Fruit fly (Drosophila melanogaster): ENCODE measurements around the gene Irk3.

Gene Irk3

dm6 chr2L:18665952-18666606 lies 47.5 kb downstream of the Irk3 start (continued):
- TF ChIP-seq Usf (GFP tag; optimal IDR thresholded peaks at IDR 0.05): no peak
- peak; percentile 20 for TF ChIP-seq Mes4 (GFP tag; optimal IDR thresholded peaks at IDR 0.05)
- no peak for TF ChIP-seq twi (tag; optimal IDR thresholded peaks at IDR 0.05)
- peak; percentile 13 for TF ChIP-seq gfzf (GFP tag; optimal IDR thresholded peaks at IDR 0.05)
- TF ChIP-seq YL-1 (GFP tag; optimal IDR thresholded peaks at IDR 0.05): no peak
- TF ChIP-seq CG1792 (GFP tag; optimal IDR thresholded peaks at IDR 0.05): peak; percentile 19
- no peak for TF ChIP-seq Atf3 (GFP tag; optimal IDR thresholded peaks at IDR 0.05)
- TF ChIP-seq CG31365 (tag; optimal IDR thresholded peaks at IDR 0.05): peak; percentile 8
- no peak for TF ChIP-seq tup (GFP tag; optimal IDR thresholded peaks at IDR 0.05)
- TF ChIP-seq CG15696 (tag; optimal IDR thresholded peaks at IDR 0.05): peak; percentile 52
- peak; percentile 12; the same call in 1 of the 3 replicates for TF ChIP-seq CG6791 (GFP tag; IDR thresholded peaks at IDR 0.05; ENCODE audit: partially characterized antibody)
- peak; percentile 85 for TF ChIP-seq Myb (GFP tag; optimal IDR thresholded peaks at IDR 0.05)
- no peak for TF ChIP-seq CG10274 (GFP tag; optimal IDR thresholded peaks at IDR 0.05)
- peak; percentile 48 for TF ChIP-seq mam (GFP tag; optimal IDR thresholded peaks at IDR 0.05)
- TF ChIP-seq CG17328 (GFP tag; IDR thresholded peaks at IDR 0.05): no peak
- no peak for TF ChIP-seq CG11398 (GFP tag; optimal IDR thresholded peaks at IDR 0.05)
- no peak for TF ChIP-seq CG30431 (GFP tag; optimal IDR thresholded peaks at IDR 0.05)
- peak; percentile 95 for TF ChIP-seq CG2199 (GFP tag; IDR thresholded peaks at IDR 0.05)
- peak; percentile 4 for TF ChIP-seq CG13123 (GFP tag; optimal IDR thresholded peaks at IDR 0.05)
- no peak for TF ChIP-seq CG2678 (tag; optimal IDR thresholded peaks at IDR 0.05)
- no peak for TF ChIP-seq gce (GFP tag; IDR thresholded peaks at IDR 0.05)
- peak in 1 of 2 experiments; percentile 73 for TF ChIP-seq chif (GFP tag; optimal IDR thresholded peaks at IDR 0.05)
- TF ChIP-seq Dp (GFP tag; optimal IDR thresholded peaks at IDR 0.05): peak; percentile 24
- TF ChIP-seq CG7987 (GFP tag; optimal IDR thresholded peaks at IDR 0.05): peak; percentile 29
- TF ChIP-seq CG9437 (GFP tag; optimal IDR thresholded peaks at IDR 0.05): no peak
- no peak for TF ChIP-seq CG8388 (GFP tag; optimal IDR thresholded peaks at IDR 0.05)
- TF ChIP-seq ranshi (GFP tag; IDR thresholded peaks at IDR 0.05): peak; percentile 26; the same call in 1 of the 2 replicates
- peak; percentile 49 for TF ChIP-seq sisA (GFP tag; IDR thresholded peaks at IDR 0.05)
- TF ChIP-seq pan (optimal IDR thresholded peaks at IDR 0.05): no peak
- TF ChIP-seq pan (GFP tag; optimal IDR thresholded peaks at IDR 0.05 in 1 of 2, IDR thresholded peaks at IDR 0.05 in 1 of 2): no peak
- TF ChIP-seq CG6175 (GFP tag; IDR thresholded peaks at IDR 0.05): no peak
- no peak for TF ChIP-seq Lim3 (GFP tag; IDR thresholded peaks at IDR 0.05)
- TF ChIP-seq peb (GFP tag; IDR thresholded peaks at IDR 0.05): no peak
- TF ChIP-seq repo (GFP tag; optimal IDR thresholded peaks at IDR 0.05): peak; percentile 45
- TF ChIP-seq gcm (GFP tag; optimal IDR thresholded peaks at IDR 0.05): no peak
- TF ChIP-seq Mrtf (GFP tag; IDR thresholded peaks at IDR 0.05): peak; percentile 71; the same call in 2 of the 3 replicates
- no peak for TF ChIP-seq CkIIα-i1 (GFP tag; IDR thresholded peaks at IDR 0.05)
- TF ChIP-seq CG6813 (GFP tag; optimal IDR thresholded peaks at IDR 0.05): peak; percentile 13
- TF ChIP-seq dmrt11E (tag; optimal IDR thresholded peaks at IDR 0.05): peak; percentile 2
- no peak for TF ChIP-seq CG7839 (tag; optimal IDR thresholded peaks at IDR 0.05)
- TF ChIP-seq Deaf1 (tag; optimal IDR thresholded peaks at IDR 0.05): no peak
- TF ChIP-seq CG43689 (GFP tag; IDR thresholded peaks at IDR 0.05): no peak
- TF ChIP-seq fd3F (GFP tag; optimal IDR thresholded peaks at IDR 0.05): no peak
- TF ChIP-seq Camta (GFP tag; optimal IDR thresholded peaks at IDR 0.05): peak; percentile 55
- no peak for TF ChIP-seq croc (GFP tag; conservative IDR thresholded peaks at IDR 0.05)
- no peak for TF ChIP-seq Nf-YA (GFP tag; IDR thresholded peaks at IDR 0.05)
- peak; percentile 61 for TF ChIP-seq Hmr (GFP tag; optimal IDR thresholded peaks at IDR 0.05)
- peak; percentile 61 for TF ChIP-seq bcd (GFP tag; optimal IDR thresholded peaks at IDR 0.05)
- no peak for TF ChIP-seq CG34376 (GFP tag; optimal IDR thresholded peaks at IDR 0.05)
- peak; percentile 83 for TF ChIP-seq Lhr (GFP tag; optimal IDR thresholded peaks at IDR 0.05)

All from whole organism, embryonic.